Fruit fly (Drosophila melanogaster) whole organism, prepupa: Measurements from ENCODE around the gene CG9588.

Experiments
- Blimp-1 ChIP-seq: fragments of 200-800 bp; sonication (Bioruptor generic); optimal IDR thresholded peaks from 3 replicates; lab custom pipeline; 2017; ENCODE audit warnings: missing biosample characterization, missing genetic modification characterization, mild to moderate bottlenecking, moderate library complexity, missing genetic modification reagents
- CG10669 ChIP-seq: fragments of 200-800 bp; sonication (Bioruptor generic); optimal IDR thresholded peaks from 3 replicates; lab custom pipeline; 2018; ENCODE audit warnings: missing biosample characterization, mild to moderate bottlenecking, missing genetic modification characterization, moderate library complexity
- CG11294 ChIP-seq: fragments of 200-800 bp; sonication (Bioruptor generic); IDR thresholded peaks from 2 replicates; pipeline ENCODE4 v1.3.6; 2022; ENCODE audit warnings: missing biosample characterization, missing genetic modification characterization
- CG15336 ChIP-seq: fragments of 200-800 bp; sonication (Bioruptor generic); IDR thresholded peaks from 2 replicates; pipeline ENCODE4 v1.3.6; 2022; ENCODE audit warnings: missing biosample characterization, missing genetic modification characterization
- CG1621 ChIP-seq: fragments of 200-800 bp; sonication (Bioruptor generic); optimal IDR thresholded peaks from 3 replicates; lab custom pipeline; 2018; ENCODE audit warnings: missing biosample characterization, mild to moderate bottlenecking, missing genetic modification characterization
- CG16779 ChIP-seq: fragments of 200-800 bp; sonication (Bioruptor generic); optimal IDR thresholded peaks from 3 replicates; lab custom pipeline; 2017; ENCODE audit warnings: missing biosample characterization, mild to moderate bottlenecking, missing genetic modification characterization
- CG3032 ChIP-seq: fragments of 200-800 bp; optimal IDR thresholded peaks from 2 replicates; lab custom pipeline; 2019; ENCODE audit warnings: missing biosample characterization, mild to moderate bottlenecking, missing genetic modification characterization, moderate library complexity
- CG34406 ChIP-seq: fragments of 200-800 bp; sonication (Bioruptor generic); optimal IDR thresholded peaks from 3 replicates; lab custom pipeline; 2016; ENCODE audit warnings: missing biosample characterization, missing genetic modification characterization
- CG3919 ChIP-seq: fragments of 200-800 bp; sonication (Bioruptor generic); optimal IDR thresholded peaks from 3 replicates; lab custom pipeline; 2016; ENCODE audit warnings: missing biosample characterization, missing genetic modification characterization
- CG6163 ChIP-seq: fragments of 200-800 bp; sonication (Bioruptor generic); IDR thresholded peaks from 3 replicates; pipeline ENCODE4 v1.3.6; 2022; ENCODE audit warnings: missing biosample characterization, missing genetic modification characterization
- CG6792 ChIP-seq: fragments of 200-800 bp; sonication (Bioruptor generic); optimal IDR thresholded peaks from 3 replicates; lab custom pipeline; 2016; ENCODE audit warnings: missing biosample characterization, missing genetic modification characterization
- CG6808 ChIP-seq: fragments of 200-800 bp; sonication (Bioruptor generic); optimal IDR thresholded peaks from 3 replicates; lab custom pipeline; 2017; ENCODE audit warnings: missing biosample characterization, missing genetic modification characterization, mild to moderate bottlenecking, moderate library complexity, missing genetic modification reagents
- CG6854 ChIP-seq: fragments of 200-800 bp; sonication (Bioruptor generic); optimal IDR thresholded peaks from 2 replicates; lab custom pipeline; 2017; ENCODE audit warnings: missing biosample characterization, mild to moderate bottlenecking, missing genetic modification characterization
- CG7368 ChIP-seq: fragments of 200-800 bp; sonication (Bioruptor generic); optimal IDR thresholded peaks from 3 replicates; lab custom pipeline; 2016; ENCODE audit warnings: missing biosample characterization, missing genetic modification characterization
- CG8119 ChIP-seq: fragments of 200-800 bp; sonication (Bioruptor generic); IDR thresholded peaks from 3 replicates; pipeline ENCODE4 v1.3.6; 2022; ENCODE audit warnings: missing biosample characterization, missing genetic modification characterization
- Eip78C ChIP-seq: fragments of 200-800 bp; sonication (Bioruptor generic); peaks from one replicate; lab custom pipeline; 2016; ENCODE audit warnings: missing biosample characterization, missing genetic modification characterization
- Gug ChIP-seq: fragments of 200-800 bp; sonication (Bioruptor generic); IDR thresholded peaks from 2 replicates; pipeline ENCODE4 v1.3.6; 2022; ENCODE audit warnings: missing biosample characterization, missing genetic modification characterization
- Hr39 ChIP-seq: fragments of 200-800 bp; sonication (Bioruptor generic); optimal IDR thresholded peaks from 2 replicates; lab custom pipeline; 2016; ENCODE audit warnings: missing biosample characterization, missing genetic modification characterization
- Lpt ChIP-seq: fragments of 200-800 bp; sonication (Bioruptor generic); optimal IDR thresholded peaks from 3 replicates; lab custom pipeline; 2016; ENCODE audit warnings: missing biosample characterization, missing genetic modification characterization
- OdsH ChIP-seq: fragments of 200-800 bp; sonication (Bioruptor generic); optimal IDR thresholded peaks from 3 replicates; lab custom pipeline; 2016; ENCODE audit warnings: missing biosample characterization, missing genetic modification characterization
- esn ChIP-seq: fragments of 200-800 bp; sonication (Bioruptor generic); optimal IDR thresholded peaks from 2 replicates; lab custom pipeline; 2016; ENCODE audit warnings: missing biosample characterization, mild to moderate bottlenecking, missing genetic modification characterization, moderate library complexity
- fd85E ChIP-seq: fragments of 200-800 bp; sonication (Bioruptor generic); optimal IDR thresholded peaks from 3 replicates; lab custom pipeline; 2016; ENCODE audit warnings: missing biosample characterization, missing genetic modification characterization
- net ChIP-seq: fragments of 200-800 bp; sonication (Bioruptor generic); optimal IDR thresholded peaks from 3 replicates; lab custom pipeline; 2016; ENCODE audit warnings: missing biosample characterization, missing genetic modification characterization
- salr ChIP-seq, 2 experiments: fragments of 200-800 bp; sonication (Bioruptor generic); optimal IDR thresholded peaks; 3 replicates each; lab custom pipeline; 2016 to 2018; ENCODE audit warnings: missing biosample characterization in 2 of 2, missing genetic modification characterization in 2 of 2, mild to moderate bottlenecking in 1 of 2
- spab ChIP-seq: fragments of 200-800 bp; sonication (Bioruptor generic); optimal IDR thresholded peaks from 2 replicates; lab custom pipeline; 2017; ENCODE audit warnings: missing biosample characterization, mild to moderate bottlenecking, missing genetic modification characterization, missing genetic modification reagents
- ss ChIP-seq, 2 experiments: fragments of 200-800 bp; sonication (Bioruptor generic); optimal IDR thresholded peaks; 2 replicates in 1 of 2; 3 replicates in 1 of 2; lab custom pipeline; 2017 to 2018; ENCODE audit warnings: mild to moderate bottlenecking in 2 of 2, missing biosample characterization in 2 of 2, missing genetic modification characterization in 2 of 2, moderate library complexity in 1 of 2
- svp ChIP-seq: fragments of 200-800 bp; sonication (Bioruptor generic); peaks from one replicate; lab custom pipeline; 2016; ENCODE audit warnings: missing biosample characterization, missing genetic modification characterization

The CG9588 gene

DNA sequence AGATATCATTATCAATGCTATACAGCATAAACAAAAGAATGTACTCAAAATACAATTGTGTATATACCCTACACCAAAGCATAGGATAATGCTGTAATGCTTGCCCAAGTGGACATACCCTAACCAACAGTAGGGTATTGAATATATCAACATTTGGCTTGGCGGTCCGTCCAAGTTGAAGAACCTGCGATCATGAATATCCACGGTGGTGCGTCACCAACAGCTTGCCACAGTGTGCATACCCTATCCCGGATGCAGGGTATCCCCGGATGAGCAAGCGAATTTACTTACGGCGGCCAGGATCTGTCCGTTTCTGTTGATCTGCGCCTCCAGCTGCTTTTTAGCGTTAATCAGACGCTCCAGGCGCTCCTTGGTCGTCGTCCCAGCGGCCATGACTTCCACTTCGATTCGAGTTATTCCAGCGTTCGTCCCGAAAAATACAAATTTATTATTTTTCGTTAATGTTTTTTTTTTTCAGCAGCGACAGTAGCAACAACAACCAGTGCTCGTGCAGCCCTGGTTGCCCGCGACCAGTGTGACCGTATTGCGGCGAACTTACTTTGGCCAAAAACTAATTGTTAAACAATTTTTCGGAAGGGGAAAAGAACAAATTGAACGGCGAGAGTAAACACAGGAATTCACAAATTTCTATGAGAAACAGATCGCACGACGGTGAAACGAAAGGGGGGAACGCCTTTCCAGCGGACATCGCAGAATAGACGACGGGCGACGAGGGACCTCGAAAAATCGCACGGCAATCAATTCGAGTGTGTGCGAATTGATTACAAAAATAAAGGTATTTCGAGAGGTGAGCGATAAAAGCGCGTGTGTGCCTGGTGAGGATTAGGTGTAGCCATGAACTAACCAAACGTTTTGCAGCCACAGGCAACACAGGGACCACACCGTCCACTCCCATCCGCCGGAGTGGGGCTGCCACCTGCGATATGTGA is at the start of gene CG9588, which contains the start of gene Lkb1 (continued):
- TF ChIP-seq CG16779 (tag; lab: Kevin White, UChicago), result no peak
- peak; percentile 13 for TF ChIP-seq Blimp-1
- TF ChIP-seq CG6792 (GFP tag; lab: Kevin White, UChicago), result peak; percentile 68
- peak; percentile 76 for TF ChIP-seq CG7368
- TF ChIP-seq Gug, result peak; percentile 80
- peak; percentile 61 for TF ChIP-seq CG34406 (GFP tag; lab: Kevin White, UChicago)
- peak; percentile 84 for TF ChIP-seq svp
- TF ChIP-seq CG6163 (GFP tag; lab: Robert Waterston, UW), result peak; percentile 92
- peak; percentile 69 for TF ChIP-seq net (GFP tag; lab: Kevin White, UChicago)
- TF ChIP-seq ss (GFP tag; optimal IDR thresholded peaks at IDR 0.05; lab: Kevin White, UChicago), result peak; percentile 19 to 51

- TF ChIP-seq CG6854 (GFP tag; lab: Kevin White, UChicago), result no peak
- TF ChIP-seq CG6808 (GFP tag; lab: Kevin White, UChicago), result no peak
- TF ChIP-seq esn (GFP tag; lab: Kevin White, UChicago), result no peak
- TF ChIP-seq CG34406 (GFP tag; lab: Kevin White, UChicago), result no peak
- TF ChIP-seq, all 60 proteins: peak for 0
These were observed 47.7 kb upstream of the CG9588 start for dm6 chr3R:13724029-13724638.

DNA sequence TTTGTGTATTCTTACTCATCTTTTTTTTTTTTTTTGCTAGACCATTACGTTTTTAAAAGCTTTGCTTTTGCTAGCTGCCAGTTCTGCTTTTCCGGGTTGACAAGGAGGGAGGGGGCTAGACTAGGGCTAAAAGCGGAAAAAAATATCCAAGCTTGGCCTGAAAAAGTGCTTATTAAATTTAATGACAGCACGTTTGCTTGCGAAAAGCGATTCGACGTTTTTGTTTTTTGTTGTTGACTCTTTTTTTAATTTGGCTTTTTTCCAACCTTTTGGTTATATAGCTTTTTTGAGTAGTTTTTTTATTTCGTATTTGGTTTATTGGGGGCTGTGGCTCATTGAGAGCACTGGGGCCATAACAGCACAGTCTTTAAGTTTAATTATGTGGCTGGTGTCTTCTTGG is 46.0 kb upstream of the CG9588 start:
- no peak for TF ChIP-seq CG7368
- TF ChIP-seq CG3919, result no peak
- TF ChIP-seq salr (GFP tag; optimal IDR thresholded peaks at IDR 0.05; lab: Kevin White, UChicago), result no peak
- no peak for TF ChIP-seq Hr39
- no peak for TF ChIP-seq CG10669 (GFP tag; lab: Kevin White, UChicago)
- TF ChIP-seq OdsH (GFP tag; lab: Kevin White, UChicago), result no peak
- no peak for TF ChIP-seq CG6792 (GFP tag; lab: Kevin White, UChicago)
- no peak for TF ChIP-seq Lpt
- no peak for TF ChIP-seq CG15336 (GFP tag; lab: Robert Waterston, UW)

- TF ChIP-seq CG6163 (GFP tag; lab: Robert Waterston, UW) (no peak), OdsH (GFP tag; lab: Kevin White, UChicago) (no peak), spab (GFP tag; lab: Kevin White, UChicago) (no peak), CG6854 (GFP tag; lab: Kevin White, UChicago) (no peak), CG1621 (tag; lab: Kevin White, UChicago) (no peak), CG11294 (GFP tag; lab: Robert Waterston, UW) (no peak), fd85E (GFP tag; lab: Kevin White, UChicago) (no peak), CG8119 (GFP tag; lab: Robert Waterston, UW) (no peak), CG3032 (tag; lab: Kevin White, UChicago) (no peak)
These were observed 45.5 kb upstream of the CG9588 start for dm6 chr3R:13721998-13722397.

- no peak for TF ChIP-seq CG16779 (tag; lab: Kevin White, UChicago)
- TF ChIP-seq, all 60 proteins: peak for 0
These were observed 44.3 kb upstream of the CG9588 start for dm6 chr3R:13720798-13721197.

DNA sequence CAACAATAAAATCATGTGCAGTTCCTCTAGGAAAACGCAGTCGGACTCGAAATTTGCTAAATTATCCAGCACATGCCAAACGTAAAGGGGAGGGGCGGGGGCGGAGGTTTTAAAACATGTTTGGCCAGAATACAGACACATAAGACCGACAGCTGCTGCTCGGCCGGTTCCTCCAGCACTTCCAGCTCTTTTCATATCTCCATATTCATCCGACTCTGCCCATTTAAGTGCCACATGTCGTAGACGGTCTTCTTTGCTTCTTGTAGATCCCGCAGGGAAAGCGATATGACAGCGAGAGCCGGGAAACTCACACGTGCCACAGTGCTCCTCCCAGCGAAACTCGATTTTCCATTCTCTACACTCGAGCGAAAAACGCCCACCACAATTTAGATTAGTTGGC is 42.6 kb upstream of the CG9588 start:
- no peak for TF ChIP-seq salr (GFP tag; optimal IDR thresholded peaks at IDR 0.05; lab: Kevin White, UChicago)
- TF ChIP-seq Eip78C (GFP tag; lab: Kevin White, UChicago), result peak; percentile 44
- peak in 1 of 2 experiments; percentile 12 for TF ChIP-seq ss (GFP tag; optimal IDR thresholded peaks at IDR 0.05; lab: Kevin White, UChicago)
